Worm (Caenorhabditis elegans): ENCODE results near the gene F55A11.1.

ce11 chrV:11715797-11716196 is 48.4 kb downstream of the F55A11.1 start, which contains the start of gene tre-3:
- TF ChIP-seq ztf-3 (GFP tag; optimal IDR thresholded peaks at IDR 0.05) = no peak
- no peak for TF ChIP-seq rec-8 (tag; optimal IDR thresholded peaks at IDR 0.05)
- no peak for TF ChIP-seq F23B12.7 (tag; optimal IDR thresholded peaks at IDR 0.05; ENCODE audit: insufficient read depth)
- no peak for TF ChIP-seq nhr-120 (GFP tag; IDR thresholded peaks at IDR 0.05)
- TF ChIP-seq nhr-80 (tag; optimal IDR thresholded peaks at IDR 0.05) = peak; percentile 50

All from whole organism, young adult.